Fruit fly (Drosophila melanogaster) whole organism, embryonic: ENCODE measurements around the gene Vti1a.

ENCODE experiments used
- Antp ChIP-seq: fragments of 200-800 bp; sonication (Bioruptor generic); optimal IDR thresholded peaks from 3 replicates; lab custom pipeline; 2016; ENCODE audit warnings: missing biosample characterization, missing genetic modification characterization
- Atf-2 ChIP-seq: fragments of 200-800 bp; sonication (Bioruptor generic); optimal IDR thresholded peaks from 2 replicates; lab custom pipeline; 2016; ENCODE audit warnings: missing biosample characterization, missing genetic modification characterization
- Atf6 ChIP-seq: fragments of 200-800 bp; sonication (Bioruptor generic); IDR thresholded peaks from 2 replicates; pipeline ENCODE4 v1.3.6; 2022; ENCODE audit warnings: missing biosample characterization, missing genetic modification characterization
- BEAF-32 ChIP-seq: fragments of 200-800 bp; sonication (Bioruptor generic); optimal IDR thresholded peaks from 3 replicates; lab custom pipeline; 2017; ENCODE audit warnings: missing biosample characterization, missing genetic modification characterization, mild to moderate bottlenecking, moderate library complexity, missing genetic modification reagents
- Bdp1 ChIP-seq: fragments of 200-800 bp; sonication (Bioruptor generic); optimal IDR thresholded peaks from 3 replicates; lab custom pipeline; 2016; ENCODE audit warnings: missing biosample characterization, missing genetic modification characterization
- CG10431 ChIP-seq: fragments of 200-800 bp; sonication (Bioruptor generic); optimal IDR thresholded peaks from 3 replicates; lab custom pipeline; 2018; ENCODE audit warnings: missing biosample characterization, mild to moderate bottlenecking, missing genetic modification characterization
- CG10543 ChIP-seq: fragments of 200-800 bp; sonication (Bioruptor generic); optimal IDR thresholded peaks from 3 replicates; lab custom pipeline; 2017; ENCODE audit warnings: missing biosample characterization, mild to moderate bottlenecking, missing genetic modification characterization, moderate library complexity
- CG11456 ChIP-seq: fragments of 200-800 bp; sonication (Bioruptor generic); IDR thresholded peaks from 3 replicates; pipeline ENCODE4 v1.3.6; 2022; ENCODE audit warnings: missing biosample characterization, missing genetic modification characterization
- CG11504 ChIP-seq: fragments of 200-800 bp; sonication (Bioruptor generic); optimal IDR thresholded peaks from 3 replicates; lab custom pipeline; 2019; ENCODE audit warnings: missing biosample characterization, mild to moderate bottlenecking, missing genetic modification characterization, moderate library complexity
- CG12071 ChIP-seq: fragments of 200-800 bp; sonication (Bioruptor generic); optimal IDR thresholded peaks from 3 replicates; lab custom pipeline; 2018; ENCODE audit warnings: missing biosample characterization, mild to moderate bottlenecking, missing genetic modification characterization
- CG13123 ChIP-seq: fragments of 200-800 bp; sonication (Bioruptor generic); optimal IDR thresholded peaks from 2 replicates; lab custom pipeline; 2016; ENCODE audit warnings: missing biosample characterization, missing genetic modification characterization
- CG13775 ChIP-seq: fragments of 200-800 bp; sonication (Bioruptor generic); optimal IDR thresholded peaks from 3 replicates; lab custom pipeline; 2017; ENCODE audit warnings: missing biosample characterization, mild to moderate bottlenecking, missing genetic modification characterization
- CG13894 ChIP-seq: fragments of 200-800 bp; sonication (Bioruptor generic); optimal IDR thresholded peaks from 3 replicates; lab custom pipeline; 2018; ENCODE audit warnings: missing biosample characterization, mild to moderate bottlenecking, missing genetic modification characterization, moderate library complexity
- CG15479 ChIP-seq: fragments of 200-800 bp; sonication (Bioruptor generic); optimal IDR thresholded peaks from 3 replicates; lab custom pipeline; 2019; ENCODE audit warnings: missing biosample characterization, mild to moderate bottlenecking, missing genetic modification characterization, moderate library complexity
- CG15696 ChIP-seq: fragments of 200-800 bp; sonication (Bioruptor generic); optimal IDR thresholded peaks from 2 replicates; lab custom pipeline; 2019; ENCODE audit warnings: missing biosample characterization, mild to moderate bottlenecking, missing genetic modification characterization, moderate library complexity
- CG2712 ChIP-seq: fragments of 200-800 bp; optimal IDR thresholded peaks from 3 replicates; lab custom pipeline; 2019; ENCODE audit warnings: missing biosample characterization, mild to moderate bottlenecking, missing genetic modification characterization, moderate library complexity
- CG31224 ChIP-seq: fragments of 200-800 bp; sonication (Bioruptor generic); IDR thresholded peaks from 2 replicates; pipeline ENCODE4 v1.3.6; 2022; ENCODE audit warnings: missing biosample characterization, missing genetic modification characterization
- CG34224 ChIP-seq: fragments of 200-800 bp; sonication (Bioruptor generic); IDR thresholded peaks from 3 replicates; pipeline ENCODE4 v1.3.6; 2022; ENCODE audit warnings: missing biosample characterization, missing genetic modification characterization; ENCODE audit not compliant: partially characterized antibody
- CG6683 ChIP-seq: fragments of 200-800 bp; sonication (Bioruptor generic); optimal IDR thresholded peaks from 2 replicates; lab custom pipeline; 2017; ENCODE audit warnings: missing biosample characterization, mild to moderate bottlenecking, missing genetic modification characterization, missing genetic modification reagents
- CG9609 ChIP-seq: fragments of 200-800 bp; sonication (Bioruptor generic); optimal IDR thresholded peaks from 3 replicates; lab custom pipeline; 2016; ENCODE audit warnings: missing biosample characterization, missing genetic modification characterization
- CG9876 ChIP-seq: fragments of 200-800 bp; sonication (Bioruptor generic); optimal IDR thresholded peaks from 2 replicates; lab custom pipeline; 2016; ENCODE audit warnings: missing biosample characterization, missing genetic modification characterization
- CoRest ChIP-seq: fragments of 200-800 bp; sonication (Bioruptor generic); optimal IDR thresholded peaks from 3 replicates; lab custom pipeline; 2018; ENCODE audit warnings: missing biosample characterization, mild to moderate bottlenecking, missing genetic modification characterization, moderate library complexity
- Dbx ChIP-seq: fragments of 200-800 bp; sonication (Bioruptor generic); IDR thresholded peaks from 3 replicates; pipeline ENCODE4 v1.3.6; 2022; ENCODE audit warnings: missing biosample characterization, missing genetic modification characterization
- Deaf1 ChIP-seq: fragments of 200-800 bp; optimal IDR thresholded peaks from 3 replicates; lab custom pipeline; 2019; ENCODE audit warnings: missing biosample characterization, mild to moderate bottlenecking, missing genetic modification characterization, moderate library complexity
- Dip2 ChIP-seq: fragments of 200-800 bp; sonication (Bioruptor generic); IDR thresholded peaks from 2 replicates; pipeline ENCODE4 v1.3.6; 2022; ENCODE audit warnings: missing biosample characterization, missing genetic modification characterization
- H2.0 ChIP-seq: fragments of 200-800 bp; sonication (Bioruptor generic); IDR thresholded peaks from 2 replicates; pipeline ENCODE4 v1.3.6; 2022; ENCODE audit warnings: missing biosample characterization, missing genetic modification characterization
- MTF-1 ChIP-seq: fragments of 200-800 bp; sonication (Bioruptor generic); optimal IDR thresholded peaks from 2 replicates; lab custom pipeline; 2018; ENCODE audit warnings: missing biosample characterization, mild to moderate bottlenecking, missing genetic modification characterization, borderline replicate concordance
- NFAT ChIP-seq: fragments of 200-800 bp; sonication (Bioruptor generic); IDR thresholded peaks from 2 replicates; pipeline ENCODE4 v1.3.6; 2022; ENCODE audit warnings: missing biosample characterization, missing genetic modification characterization
- Optix ChIP-seq: fragments of 200-800 bp; sonication (Bioruptor generic); IDR thresholded peaks from 3 replicates; pipeline ENCODE4 v1.3.6; 2022; ENCODE audit warnings: missing biosample characterization, missing genetic modification characterization
- Ssrp ChIP-seq: fragments of 200-800 bp; sonication (Bioruptor generic); optimal IDR thresholded peaks from 2 replicates; lab custom pipeline; 2018; ENCODE audit warnings: missing biosample characterization, mild to moderate bottlenecking, missing genetic modification characterization, moderate library complexity
- Taf1 ChIP-seq: fragments of 200-800 bp; sonication (Bioruptor generic); IDR thresholded peaks from 2 replicates; pipeline ENCODE4 v1.3.6; 2022; ENCODE audit warnings: missing biosample characterization, missing genetic modification characterization
- al ChIP-seq: fragments of 200-800 bp; sonication (Bioruptor generic); IDR thresholded peaks from 2 replicates; pipeline ENCODE4 v1.3.6; 2022; ENCODE audit warnings: missing biosample characterization, missing genetic modification characterization
- amos ChIP-seq: fragments of 200-800 bp; sonication (Bioruptor generic); IDR thresholded peaks from 2 replicates; pipeline ENCODE4 v1.3.6; 2022; ENCODE audit warnings: missing biosample characterization, missing genetic modification characterization; ENCODE audit not compliant: partially characterized antibody
- btn ChIP-seq: fragments of 200-800 bp; sonication (Bioruptor generic); optimal IDR thresholded peaks from 2 replicates; lab custom pipeline; 2016; ENCODE audit warnings: missing biosample characterization, missing genetic modification characterization
- cas ChIP-seq: fragments of 200-800 bp; sonication (Bioruptor generic); IDR thresholded peaks from 2 replicates; pipeline ENCODE4 v1.3.6; 2022; ENCODE audit warnings: missing biosample characterization, missing genetic modification characterization
- cato ChIP-seq: fragments of 200-800 bp; sonication (Bioruptor generic); optimal IDR thresholded peaks from 2 replicates; lab custom pipeline; 2016; ENCODE audit warnings: missing biosample characterization, missing genetic modification characterization, borderline replicate concordance
- chn ChIP-seq: fragments of 200-800 bp; sonication (Bioruptor generic); optimal IDR thresholded peaks from 2 replicates; lab custom pipeline; 2016; ENCODE audit warnings: missing biosample characterization, missing genetic modification characterization
- en ChIP-seq: fragments of 200-800 bp; sonication (Bioruptor generic); optimal IDR thresholded peaks from 2 replicates; lab custom pipeline; 2016; ENCODE audit warnings: missing biosample characterization, missing genetic modification characterization
- fd3F ChIP-seq: fragments of 200-800 bp; sonication (Bioruptor generic); optimal IDR thresholded peaks from 2 replicates; lab custom pipeline; 2018; ENCODE audit warnings: missing biosample characterization, mild to moderate bottlenecking, missing genetic modification characterization, moderate library complexity
- gcm ChIP-seq: fragments of 200-800 bp; sonication (Bioruptor generic); optimal IDR thresholded peaks from 2 replicates; lab custom pipeline; 2019; ENCODE audit warnings: missing biosample characterization, mild to moderate bottlenecking, missing genetic modification characterization, moderate library complexity
- gfzf ChIP-seq: fragments of 200-800 bp; sonication (Bioruptor generic); optimal IDR thresholded peaks from 2 replicates; lab custom pipeline; 2016; ENCODE audit warnings: missing biosample characterization, mild to moderate bottlenecking, missing genetic modification characterization, moderate library complexity
- her ChIP-seq: fragments of 200-800 bp; sonication (Bioruptor generic); optimal IDR thresholded peaks from 2 replicates; lab custom pipeline; 2016; ENCODE audit warnings: missing biosample characterization, missing genetic modification characterization
- ind ChIP-seq: fragments of 200-800 bp; sonication (Bioruptor generic); optimal IDR thresholded peaks from 3 replicates; lab custom pipeline; 2016; ENCODE audit warnings: missing biosample characterization, missing genetic modification characterization
- kah ChIP-seq: fragments of 200-800 bp; sonication (Bioruptor generic); optimal IDR thresholded peaks from 2 replicates; lab custom pipeline; 2018; ENCODE audit warnings: missing biosample characterization, mild to moderate bottlenecking, missing genetic modification characterization
- kay ChIP-seq: fragments of 200-800 bp; sonication (Bioruptor generic); optimal IDR thresholded peaks from 2 replicates; lab custom pipeline; 2016; ENCODE audit warnings: missing biosample characterization, missing genetic modification characterization
- nerfin-2 ChIP-seq: fragments of 200-800 bp; sonication (Bioruptor generic); IDR thresholded peaks from 2 replicates; pipeline ENCODE4 v1.3.6; 2022; ENCODE audit warnings: missing biosample characterization, missing genetic modification characterization; ENCODE audit not compliant: partially characterized antibody
- pho ChIP-seq: fragments of 200-800 bp; sonication (Bioruptor generic); optimal IDR thresholded peaks from 2 replicates; lab custom pipeline; 2016; ENCODE audit warnings: missing biosample characterization, missing genetic modification characterization
- pros ChIP-seq: fragments of 200-800 bp; sonication (Bioruptor generic); optimal IDR thresholded peaks from 3 replicates; lab custom pipeline; 2019; ENCODE audit warnings: missing biosample characterization, mild to moderate bottlenecking, missing genetic modification characterization, moderate library complexity
- seq ChIP-seq: fragments of 200-800 bp; sonication (Bioruptor generic); IDR thresholded peaks from 2 replicates; pipeline ENCODE4 v1.3.6; 2022; ENCODE audit warnings: missing biosample characterization, missing genetic modification characterization
- vvl ChIP-seq: fragments of 200-800 bp; sonication (Bioruptor generic); IDR thresholded peaks from 2 replicates; pipeline ENCODE4 v1.3.6; 2022; ENCODE audit warnings: missing biosample characterization, missing genetic modification characterization
- zen2 ChIP-seq: fragments of 200-800 bp; sonication (Bioruptor generic); IDR thresholded peaks from 3 replicates; pipeline ENCODE4 v1.3.6; 2022; ENCODE audit warnings: missing biosample characterization, missing genetic modification characterization; ENCODE audit not compliant: partially characterized antibody
- zfh1 ChIP-seq: fragments of 200-800 bp; sonication (Bioruptor generic); IDR thresholded peaks from 3 replicates; pipeline ENCODE4 v1.3.6; 2022; ENCODE audit warnings: missing biosample characterization, missing genetic modification characterization

Vti1a gene

dm6 chr3L:685441-685804 lies 7.3 kb downstream of the Vti1a start, which contains the start of gene ebd1 (continued):
- no peak for TF ChIP-seq Dip2 (GFP tag; lab: Robert Waterston, UW)
- TF ChIP-seq pros (GFP tag; lab: Kevin White, UChicago), result peak; percentile 28
- no peak for TF ChIP-seq Optix (GFP tag; lab: Robert Waterston, UW)
- peak; percentile 24 for TF ChIP-seq CG2712 (tag; lab: Kevin White, UChicago)
- TF ChIP-seq CG13894 (tag; lab: Kevin White, UChicago), result peak; percentile 17
- no peak for TF ChIP-seq btn (GFP tag; lab: Kevin White, UChicago)
- TF ChIP-seq CG6683 (GFP tag; lab: Kevin White, UChicago), result no peak
- TF ChIP-seq seq, result no peak
- TF ChIP-seq CG13123, result no peak
- TF ChIP-seq Atf6, result no peak
- no peak for TF ChIP-seq her (GFP tag; lab: Kevin White, UChicago)
- no peak for TF ChIP-seq Atf-2 (GFP tag; lab: Kevin White, UChicago)
- TF ChIP-seq Taf1 (GFP tag; lab: Robert Waterston, UW), result no peak
- TF ChIP-seq kay (GFP tag; lab: Kevin White, UChicago), result no peak
- no peak for TF ChIP-seq CG9609 (GFP tag; lab: Kevin White, UChicago)
- no peak for TF ChIP-seq en
- TF ChIP-seq H2.0, result no peak
- TF ChIP-seq kah (GFP tag; lab: Kevin White, UChicago), result no peak
- no peak for TF ChIP-seq BEAF-32
- no peak for TF ChIP-seq MTF-1 (GFP tag; lab: Kevin White, UChicago)
- no peak for TF ChIP-seq fd3F (GFP tag; lab: Kevin White, UChicago)
- no peak for TF ChIP-seq Ssrp
- TF ChIP-seq CG10543 (GFP tag; lab: Kevin White, UChicago), result no peak
- no peak for TF ChIP-seq CG9876
- no peak for TF ChIP-seq al (GFP tag; lab: Robert Waterston, UW)
- TF ChIP-seq CG10431 (GFP tag; lab: Kevin White, UChicago), result no peak
- TF ChIP-seq Bdp1 (GFP tag; lab: Kevin White, UChicago), result no peak
- TF ChIP-seq zen2 (GFP tag; lab: Robert Waterston, UW), result 0 out of 3 replicates have a peak, but pooled peaks have one; percentile 6
- TF ChIP-seq ind (GFP tag; lab: Kevin White, UChicago), result no peak
- no peak for TF ChIP-seq CG11456 (GFP tag; lab: Robert Waterston, UW)
- no peak for TF ChIP-seq vvl (GFP tag; lab: Robert Waterston, UW)
- TF ChIP-seq NFAT (GFP tag; lab: Robert Waterston, UW), result no peak
- no peak for TF ChIP-seq zfh1
- TF ChIP-seq CG34224 (GFP tag; lab: Robert Waterston, UW), result 0 out of 3 replicates have a peak, but pooled peaks have one; percentile 16
- TF ChIP-seq Dbx, result no peak
- peak; percentile 6 for TF ChIP-seq gcm
- TF ChIP-seq chn, result no peak
- peak; percentile 95 for TF ChIP-seq CG15479 (GFP tag; lab: Kevin White, UChicago)
- no peak for TF ChIP-seq cas (GFP tag; lab: Robert Waterston, UW)
- TF ChIP-seq CG31224, result no peak
- no peak for TF ChIP-seq amos (GFP tag; lab: Robert Waterston, UW)
- TF ChIP-seq CG12071 (GFP tag; lab: Kevin White, UChicago), result peak; percentile 2
- no peak for TF ChIP-seq CG11504
- no peak for TF ChIP-seq CoRest (tag; lab: Kevin White, UChicago)
- TF ChIP-seq gfzf (GFP tag; lab: Kevin White, UChicago), result no peak
- TF ChIP-seq CG15696, result no peak
- no peak for TF ChIP-seq Antp
- peak; percentile 58 for TF ChIP-seq Deaf1
- TF ChIP-seq nerfin-2 (GFP tag; lab: Robert Waterston, UW), result no peak
- no peak for TF ChIP-seq pho (GFP tag; lab: Kevin White, UChicago)
- TF ChIP-seq CG13775 (GFP tag; lab: Kevin White, UChicago), result no peak
- no peak for TF ChIP-seq cato (GFP tag; lab: Kevin White, UChicago)
